Worm (Caenorhabditis elegans) whole organism, L1 larva: Measurements from ENCODE around the gene madf-5.

Experiments used
- C04F5.9 ChIP-seq: sonication (generic microtip); optimal IDR thresholded peaks from 2 replicates; lab custom pipeline; 2016; ENCODE audit warnings: missing genetic modification characterization, missing compliant biosample characterization
- F16B12.6 ChIP-seq: fragments of 150-350 bp; optimal IDR thresholded peaks from 2 replicates; lab custom pipeline; 2014; ENCODE audit warnings: missing biosample characterization, missing genetic modification characterization
- aha-1 ChIP-seq: fragments of 150-350 bp; optimal IDR thresholded peaks from 2 replicates; lab custom pipeline; 2014; ENCODE audit warnings: missing biosample characterization, missing genetic modification characterization
- alr-1 ChIP-seq: fragments of 200-800 bp; sonication (Bioruptor generic); optimal IDR thresholded peaks from 2 replicates; lab custom pipeline; 2018; ENCODE audit warnings: borderline replicate concordance, mild to moderate bottlenecking, missing genetic modification characterization, missing compliant biosample characterization
- aly-2 ChIP-seq: fragments of 150-350 bp; optimal IDR thresholded peaks from 2 replicates; lab custom pipeline; 2014; ENCODE audit warnings: missing biosample characterization, missing genetic modification characterization
- blmp-1 ChIP-seq: fragments of 150-350 bp; optimal IDR thresholded peaks from 2 replicates; lab custom pipeline; 2014; ENCODE audit warnings: missing biosample characterization, missing genetic modification characterization
- ceh-63 ChIP-seq: fragments of 200-800 bp; sonication (Bioruptor generic); optimal IDR thresholded peaks from 2 replicates; lab custom pipeline; 2018; ENCODE audit warnings: mild to moderate bottlenecking, missing genetic modification characterization, missing compliant biosample characterization
- ceh-8 ChIP-seq: fragments of 200-800 bp; sonication (Bioruptor generic); optimal IDR thresholded peaks from 2 replicates; lab custom pipeline; 2018; ENCODE audit warnings: mild to moderate bottlenecking, missing genetic modification characterization, moderate library complexity, missing compliant biosample characterization
- ceh-88 ChIP-seq: fragments of 200-800 bp; sonication (Bioruptor generic); IDR thresholded peaks from 2 replicates; pipeline ENCODE4 v1.3.6; 2022; ENCODE audit warnings: missing genetic modification characterization, missing compliant biosample characterization
- dpl-1 ChIP-seq, 3 experiments: fragments of 150-350 bp in 2 of 3; sonication (generic microtip) in 1 of 3; optimal IDR thresholded peaks; 2 replicates each; lab custom pipeline; 2014 to 2017; ENCODE audit warnings: missing biosample characterization in 3 of 3, missing genetic modification characterization in 3 of 3, missing genetic modification reagents in 3 of 3
- efl-1 ChIP-seq, 4 experiments: fragments of 150-350 bp; optimal IDR thresholded peaks in 3 of 4; peaks in 1 of 4; 1 replicate in 1 of 4; 2 replicates in 3 of 4; lab custom pipeline; 2014; ENCODE audit warnings: missing biosample characterization in 2 of 4, missing genetic modification characterization in 2 of 4, missing genetic modification reagents in 2 of 4
- egl-13 ChIP-seq: sonication (generic microtip); optimal IDR thresholded peaks from 2 replicates; lab custom pipeline; 2016; ENCODE audit warnings: missing genotype, missing genetic modification reagents, missing genetic modification characterization, missing compliant biosample characterization
- elt-3 ChIP-seq, 6 experiments: fragments of 150-350 bp in 1 of 6; sonication (generic microtip); optimal IDR thresholded peaks; 2 replicates each; lab custom pipeline; 2017 to 2018; ENCODE audit warnings: missing biosample characterization in 6 of 6, missing genetic modification characterization in 6 of 6, inconsistent platforms in 1 of 6
- ets-5 ChIP-seq: fragments of 200-800 bp; sonication (Bioruptor generic); IDR thresholded peaks from 2 replicates; pipeline ENCODE4 v1.3.6; 2022; ENCODE audit warnings: missing genetic modification characterization, missing compliant biosample characterization
- fkh-10 ChIP-seq: sonication (generic microtip); optimal IDR thresholded peaks from 2 replicates; lab custom pipeline; 2017; ENCODE audit warnings: missing biosample characterization, missing genetic modification reagents, missing genetic modification characterization
- fkh-4 ChIP-seq: sonication (generic microtip); optimal IDR thresholded peaks from 2 replicates; lab custom pipeline; 2016; ENCODE audit warnings: missing compliant biosample characterization, missing genetic modification characterization, borderline replicate concordance
- fkh-8 ChIP-seq: sonication (generic microtip); optimal IDR thresholded peaks from 2 replicates; lab custom pipeline; 2016; ENCODE audit warnings: mild to moderate bottlenecking, missing genetic modification characterization, missing compliant biosample characterization
- fos-1 ChIP-seq: fragments of 150-350 bp; optimal IDR thresholded peaks from 2 replicates; lab custom pipeline; 2014; ENCODE audit warnings: missing biosample characterization, missing genetic modification characterization
- grh-1 ChIP-seq: fragments of 200-800 bp; sonication (Bioruptor generic); IDR thresholded peaks from 2 replicates; pipeline ENCODE4 v1.3.6; 2022; ENCODE audit warnings: missing genetic modification reagents, missing genetic modification characterization, missing compliant biosample characterization
- hlh-4 ChIP-seq: sonication (generic microtip); optimal IDR thresholded peaks from 2 replicates; lab custom pipeline; 2016; ENCODE audit warnings: mild to moderate bottlenecking, missing genetic modification characterization, missing compliant biosample characterization
- hpl-2 ChIP-seq: fragments of 150-350 bp; optimal IDR thresholded peaks from 2 replicates; lab custom pipeline; 2014; ENCODE audit warnings: missing biosample characterization, missing genetic modification reagents, missing genetic modification characterization
- jun-1 ChIP-seq: fragments of 150-350 bp; optimal IDR thresholded peaks from 2 replicates; lab custom pipeline; 2014; ENCODE audit warnings: missing biosample characterization, missing genetic modification reagents, missing genetic modification characterization
- lin-14 ChIP-seq: fragments of 200-800 bp; sonication (Bioruptor generic); optimal IDR thresholded peaks from 2 replicates; lab custom pipeline; 2018; ENCODE audit warnings: mild to moderate bottlenecking, missing genetic modification characterization, moderate library complexity, missing compliant biosample characterization
- lir-3 ChIP-seq: sonication (generic microtip); optimal IDR thresholded peaks from 2 replicates; lab custom pipeline; 2016; ENCODE audit warnings: mild to moderate bottlenecking, missing genetic modification characterization, moderate library complexity, missing compliant biosample characterization; ENCODE audit not compliant: poor library complexity
- mab-9 ChIP-seq: fragments of 200-800 bp; sonication (Bioruptor generic); IDR thresholded peaks from 2 replicates; pipeline ENCODE4 v1.3.6; 2022; ENCODE audit warnings: missing genetic modification reagents, missing genetic modification characterization, missing compliant biosample characterization
- mef-2 ChIP-seq: fragments of 150-350 bp; optimal IDR thresholded peaks from 2 replicates; lab custom pipeline; 2014; ENCODE audit warnings: missing biosample characterization, missing genetic modification characterization
- nhr-11 ChIP-seq: fragments of 150-350 bp; optimal IDR thresholded peaks from 2 replicates; lab custom pipeline; 2014; ENCODE audit warnings: missing biosample characterization, missing genetic modification characterization
- nhr-19 ChIP-seq: fragments of 200-800 bp; sonication (Bioruptor generic); conservative IDR thresholded peaks from 2 replicates; pipeline ENCODE4 v1.3.6; 2022; ENCODE audit warnings: missing genetic modification characterization, missing compliant biosample characterization
- nhr-237 ChIP-seq: fragments of 150-350 bp; optimal IDR thresholded peaks from 2 replicates; lab custom pipeline; 2014; ENCODE audit warnings: missing biosample characterization, missing genetic modification characterization
- nhr-28 ChIP-seq: fragments of 150-350 bp; optimal IDR thresholded peaks from 2 replicates; lab custom pipeline; 2014; ENCODE audit warnings: missing biosample characterization, missing genetic modification characterization
- nhr-47 ChIP-seq: sonication (generic microtip); optimal IDR thresholded peaks from 2 replicates; lab custom pipeline; 2016; ENCODE audit warnings: mild to moderate bottlenecking, missing genetic modification characterization, moderate library complexity, missing compliant biosample characterization
- nhr-76 ChIP-seq: sonication (generic microtip); optimal IDR thresholded peaks from 2 replicates; lab custom pipeline; 2017; ENCODE audit warnings: missing biosample characterization, missing genetic modification characterization
- nhr-77 ChIP-seq: fragments of 150-350 bp; optimal IDR thresholded peaks from 2 replicates; lab custom pipeline; 2014; ENCODE audit warnings: missing biosample characterization, missing genetic modification characterization
- nhr-84 ChIP-seq: sonication (generic microtip); optimal IDR thresholded peaks from 2 replicates; lab custom pipeline; 2017; ENCODE audit warnings: missing biosample characterization, missing genetic modification characterization
- nhr-90 ChIP-seq: sonication (generic microtip); optimal IDR thresholded peaks from 2 replicates; lab custom pipeline; 2016; ENCODE audit warnings: mild to moderate bottlenecking, missing genetic modification characterization, missing compliant biosample characterization; ENCODE audit not compliant: poor library complexity
- pag-3 ChIP-seq: sonication (generic microtip); optimal IDR thresholded peaks from 2 replicates; lab custom pipeline; 2017; ENCODE audit warnings: missing genetic modification characterization, mild to moderate bottlenecking, missing compliant biosample characterization, antibody characterized with exemption, borderline replicate concordance; ENCODE audit not compliant: insufficient read depth
- pax-3 ChIP-seq: fragments of 200-800 bp; sonication (Bioruptor generic); optimal IDR thresholded peaks from 2 replicates; lab custom pipeline; 2018; ENCODE audit warnings: mild to moderate bottlenecking, missing genetic modification characterization, moderate library complexity, missing compliant biosample characterization
- pqm-1 ChIP-seq: sonication (generic microtip); optimal IDR thresholded peaks from 3 replicates; lab custom pipeline; 2017; ENCODE audit warnings: missing biosample characterization, missing genetic modification characterization
- snpc-4 ChIP-seq: fragments of 150-350 bp; optimal IDR thresholded peaks from 2 replicates; lab custom pipeline; 2014; ENCODE audit warnings: missing biosample characterization, missing genetic modification characterization
- sox-4 ChIP-seq: sonication (generic microtip); optimal IDR thresholded peaks from 2 replicates; lab custom pipeline; 2016; ENCODE audit warnings: missing genetic modification characterization, missing compliant biosample characterization
- unc-130 ChIP-seq: fragments of 150-350 bp; optimal IDR thresholded peaks from 2 replicates; lab custom pipeline; 2017; ENCODE audit warnings: missing biosample characterization, missing genetic modification characterization, inconsistent platforms
- unc-98 ChIP-seq: fragments of 200-800 bp; sonication (Bioruptor generic); IDR thresholded peaks from 2 replicates; pipeline ENCODE4 v1.3.6; 2022; ENCODE audit warnings: missing genetic modification characterization, missing compliant biosample characterization
- vab-15 ChIP-seq: sonication (generic microtip); optimal IDR thresholded peaks from 2 replicates; lab custom pipeline; 2017; ENCODE audit warnings: missing genotype, mild to moderate bottlenecking, missing genetic modification characterization, missing compliant biosample characterization
- xbp-1 ChIP-seq: sonication (generic microtip); optimal IDR thresholded peaks from 2 replicates; lab custom pipeline; 2016; ENCODE audit warnings: missing genetic modification characterization, missing compliant biosample characterization
- zag-1 ChIP-seq: fragments of 150-350 bp; optimal IDR thresholded peaks from 2 replicates; lab custom pipeline; 2014; ENCODE audit warnings: missing biosample characterization, missing genetic modification characterization
- zip-4 ChIP-seq: fragments of 200-800 bp; sonication (Bioruptor generic); optimal IDR thresholded peaks from 2 replicates; lab custom pipeline; 2018; ENCODE audit warnings: mild to moderate bottlenecking, missing genetic modification characterization, moderate library complexity, missing compliant biosample characterization
- ztf-11 ChIP-seq, 2 experiments: sonication (generic microtip); optimal IDR thresholded peaks; 2 replicates each; lab custom pipeline; 2016 to 2017; ENCODE audit warnings: missing genetic modification characterization in 2 of 2, missing biosample characterization in 1 of 2, missing compliant biosample characterization in 1 of 2
- ztf-4 ChIP-seq: fragments of 150-350 bp; optimal IDR thresholded peaks from 2 replicates; lab custom pipeline; 2014; ENCODE audit warnings: missing biosample characterization, missing genetic modification characterization

The madf-5 gene

ce11 chrII:14527104-14527503, 46.3 kb upstream of the madf-5 start:
- no peak for TF ChIP-seq aly-2
- no peak for TF ChIP-seq mab-9 (GFP tag; lab: Robert Waterston, UW)
- no peak for TF ChIP-seq nhr-77 (tag; lab: Kevin White, UChicago)
- TF ChIP-seq nhr-90 = no peak
- no peak for TF ChIP-seq elt-3 (tag; optimal IDR thresholded peaks at IDR 0.05; lab: Kevin White, UChicago)
- no peak for TF ChIP-seq ceh-88 (GFP tag; lab: Robert Waterston, UW)
- TF ChIP-seq efl-1 (optimal IDR thresholded peaks at IDR 0.05; lab: Kevin White, UChicago) = no peak
- peak in 1 of 2 experiments; percentile 57 for TF ChIP-seq efl-1 (GFP tag; optimal IDR thresholded peaks at IDR 0.05 in 1 of 2; lab: Kevin White, UChicago)
- TF ChIP-seq mef-2 = no peak

DNA sequence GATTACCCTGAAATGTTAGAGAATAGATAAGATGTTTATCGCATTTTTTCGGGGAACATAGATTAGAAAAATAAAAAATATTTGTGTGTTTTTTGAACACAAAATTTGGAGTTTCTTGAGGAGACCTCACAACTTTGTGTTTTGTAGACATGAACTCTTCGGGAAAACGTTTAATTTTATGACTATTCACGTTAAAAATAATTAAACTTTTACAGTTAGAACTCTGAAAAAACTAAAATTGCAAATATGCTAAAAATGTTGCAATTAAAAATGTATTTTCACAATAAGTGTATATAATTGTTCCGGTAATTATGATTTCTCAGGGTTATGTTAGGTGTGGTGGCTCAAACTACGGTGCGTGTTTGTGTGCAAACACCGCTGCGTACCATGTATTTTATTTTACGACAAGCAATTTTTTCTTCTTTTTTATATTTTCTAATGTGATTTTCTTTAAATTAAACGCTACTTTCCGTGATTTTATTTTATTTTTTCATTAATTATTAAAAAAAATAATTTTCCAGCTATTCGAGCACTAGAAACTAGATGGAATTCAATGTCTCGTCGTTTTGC, 45.1 kb upstream of the madf-5 start, which contains the start of the genes F57C2.5 and spat-1:
F57C2.5 (minus strand) TSS at position 7 of the 570 bp plus-strand sequence.
spat-1 (plus strand) TSS at position 520 of the 570 bp plus-strand sequence.
- TF ChIP-seq aly-2 (peak; percentile 46), aha-1 (no peak), F16B12.6 (tag; lab: Kevin White, UChicago) (peak; percentile 84), sox-4 (tag; lab: Kevin White, UChicago) (peak; percentile 68), mab-9 (GFP tag; lab: Robert Waterston, UW) (no peak), ets-5 (no peak), alr-1 (tag; lab: Kevin White, UChicago) (no peak), C04F5.9 (tag; lab: Kevin White, UChicago) (peak; percentile 54), nhr-84 (tag; lab: Kevin White, UChicago) (no peak), fkh-10 (GFP tag; lab: Kevin White, UChicago) (no peak), blmp-1 (tag; lab: Kevin White, UChicago) (peak; percentile 49), grh-1 (GFP tag; lab: Robert Waterston, UW) (no peak), nhr-237 (tag; lab: Kevin White, UChicago) (no peak), hlh-4 (tag; lab: Kevin White, UChicago) (no peak), nhr-19 (GFP tag; lab: Robert Waterston, UW) (peak; percentile 69), efl-1 (optimal IDR thresholded peaks at IDR 0.05; lab: Kevin White, UChicago) (peak; percentile 73), efl-1 (GFP tag; optimal IDR thresholded peaks at IDR 0.05 in 1 of 2; lab: Kevin White, UChicago) (peak; percentile 57 to 93), mef-2 (no peak), unc-98 (GFP tag; lab: Robert Waterston, UW) (peak; percentile 21; the same call in 1 of the 2 replicates), zag-1 (no peak), dpl-1 (GFP tag; optimal IDR thresholded peaks at IDR 0.05; lab: Kevin White, UChicago) (peak; percentile 56 to 68 (median 61)), vab-15 (tag; lab: Kevin White, UChicago) (peak; percentile 89), xbp-1 (peak; percentile 65), nhr-11 (tag; lab: Kevin White, UChicago) (no peak), pag-3 (tag; lab: Kevin White, UChicago) (no peak), unc-130 (tag; lab: Kevin White, UChicago) (peak; percentile 93), fkh-4 (peak; percentile 59), snpc-4 (peak; percentile 51), pax-3 (tag; lab: Kevin White, UChicago) (peak; percentile 87), hpl-2 (GFP tag; lab: Kevin White, UChicago) (no peak), nhr-28 (tag; lab: Kevin White, UChicago) (no peak), elt-3 (tag; optimal IDR thresholded peaks at IDR 0.05; lab: Kevin White, UChicago) (peak in 1 of 6 experiments; percentile 38), nhr-76 (tag; lab: Kevin White, UChicago) (no peak), fos-1 (tag; lab: Kevin White, UChicago) (peak; percentile 54), ztf-11 (tag; optimal IDR thresholded peaks at IDR 0.05; lab: Kevin White, UChicago) (peak in 1 of 2 experiments; percentile 73), pqm-1 (tag; lab: Kevin White, UChicago) (no peak), egl-13 (tag; lab: Kevin White, UChicago) (peak; percentile 24), ceh-63 (no peak), ceh-88 (GFP tag; lab: Robert Waterston, UW) (peak; percentile 71; the same call in 1 of the 2 replicates), ztf-4 (tag; lab: Kevin White, UChicago) (no peak), nhr-47 (peak; percentile 75), zip-4 (no peak), jun-1 (tag; lab: Kevin White, UChicago) (no peak), fkh-8 (tag; lab: Kevin White, UChicago) (peak; percentile 88), lir-3 (tag; lab: Kevin White, UChicago) (peak; percentile 81), ceh-8 (GFP tag; lab: Kevin White, UChicago) (no peak), lin-14 (GFP tag; lab: Kevin White, UChicago) (no peak)
